Worm (Caenorhabditis elegans) whole organism, L4 larva: ENCODE results near the gene C17G10.6.

Experiments used
- aha-1 ChIP-seq: fragments of 150-350 bp; peaks from one replicate; lab custom pipeline; 2014; ENCODE audit warnings: missing biosample characterization, missing genetic modification characterization
- ama-1 ChIP-seq: fragments of 150-350 bp; optimal IDR thresholded peaks from 2 replicates; lab custom pipeline; 2014; ENCODE audit warnings: inconsistent platforms, mixed read lengths
- daf-8 ChIP-seq: fragments of 200-800 bp; sonication (Bioruptor generic); IDR thresholded peaks from 2 replicates; pipeline ENCODE4 v1.3.6; 2022; ENCODE audit warnings: missing genetic modification characterization, missing compliant biosample characterization
- lin-39 ChIP-seq: fragments of 150-350 bp; optimal IDR thresholded peaks from 2 replicates; lab custom pipeline; 2014; ENCODE audit warnings: missing biosample characterization, missing genetic modification reagents, missing genetic modification characterization
- mep-1 ChIP-seq: fragments of 150-350 bp; sonication (generic microtip); optimal IDR thresholded peaks from 3 replicates; lab custom pipeline; 2014; ENCODE audit warnings: missing biosample characterization, missing genetic modification characterization
- mxl-3 ChIP-seq: fragments of 200-800 bp; sonication (Bioruptor generic); optimal IDR thresholded peaks from 2 replicates; lab custom pipeline; 2018; ENCODE audit warnings: mild to moderate bottlenecking, missing genetic modification characterization, missing compliant biosample characterization
- nhr-28 ChIP-seq: fragments of 150-350 bp; optimal IDR thresholded peaks from 2 replicates; lab custom pipeline; 2014; ENCODE audit warnings: missing biosample characterization, missing genetic modification characterization
- pqm-1 ChIP-seq: sonication (generic microtip); optimal IDR thresholded peaks from 2 replicates; lab custom pipeline; 2017; ENCODE audit warnings: missing biosample characterization, missing genetic modification characterization
- set-16 ChIP-seq: fragments of 200-800 bp; sonication (Bioruptor generic); IDR thresholded peaks from 2 replicates; pipeline ENCODE4 v1.3.6; 2022; ENCODE audit warnings: missing genetic modification reagents, missing genetic modification characterization, missing compliant biosample characterization
- unc-130 ChIP-seq: sonication (generic microtip); optimal IDR thresholded peaks from 2 replicates; lab custom pipeline; 2016; ENCODE audit warnings: missing genetic modification reagents, missing genetic modification characterization, missing compliant biosample characterization
- unc-39 ChIP-seq: sonication (generic microtip); optimal IDR thresholded peaks from 2 replicates; lab custom pipeline; 2017; ENCODE audit warnings: missing biosample characterization, missing genetic modification characterization
- ztf-11 ChIP-seq: fragments of 150-350 bp; optimal IDR thresholded peaks from 2 replicates; lab custom pipeline; 2014; ENCODE audit warnings: missing biosample characterization, missing genetic modification characterization

- TF ChIP-seq unc-39 (tag; lab: Kevin White, UChicago) (no peak), ama-1 (lab: Kevin White, UChicago) (no peak), unc-130 (GFP tag; lab: Kevin White, UChicago) (no peak), nhr-28 (tag; lab: Kevin White, UChicago) (peak; percentile 6), daf-8 (GFP tag; lab: Robert Waterston, UW) (no peak), mxl-3 (GFP tag; lab: Kevin White, UChicago) (no peak), lin-39 (tag; lab: Kevin White, UChicago) (no peak), ztf-11 (tag; lab: Kevin White, UChicago) (no peak), mep-1 (tag; lab: Kevin White, UChicago) (no peak), aha-1 (tag; lab: Kevin White, UChicago) (no peak), pqm-1 (tag; lab: Kevin White, UChicago) (peak; percentile 73), set-16 (GFP tag; lab: Robert Waterston, UW) (no peak)
Observed at ce11 chrII:5557134-5557533, 46.0 kb downstream of the C17G10.6 start.
